Worm (Caenorhabditis elegans): ENCODE results near the gene epc-1.
A peak's percentile ranks its signal among the peaks of the same experiment; 100 is the strongest.

The epc-1 gene

ce11 chrIII:12616990-12617393 lies 8.6 kb upstream of the epc-1 start (continued):
- TF ChIP-seq snpc-1.3 (tag; optimal IDR thresholded peaks at IDR 0.05; ENCODE audit: insufficient read depth) (no peak), cebp-1 (GFP tag; IDR thresholded peaks at IDR 0.05) (peak; percentile 43; the same call in 1 of the 2 replicates), cebp-1 (tag; optimal IDR thresholded peaks at IDR 0.05) (peak; percentile 67), ztf-25 (GFP tag; IDR thresholded peaks at IDR 0.05) (no peak)

- TF ChIP-seq nhr-90 (tag; optimal IDR thresholded peaks at IDR 0.05), result no peak
- TF ChIP-seq lin-26 (GFP tag; IDR thresholded peaks at IDR 0.05), result peak; percentile 55; the same call in 1 of the 2 replicates
- no peak for TF ChIP-seq sptf-2 (GFP tag; optimal IDR thresholded peaks at IDR 0.05)
- peak; percentile 59 for TF ChIP-seq zfh-2 (GFP tag; conservative IDR thresholded peaks at IDR 0.05)
- no peak for TF ChIP-seq C06A6.2 (GFP tag; conservative IDR thresholded peaks at IDR 0.05)
- TF ChIP-seq lin-35 (GFP tag; optimal IDR thresholded peaks at IDR 0.05), result no peak
- no peak for TF ChIP-seq him-1 (tag; optimal IDR thresholded peaks at IDR 0.05)
- peak; percentile 3; the same call in 1 of the 2 replicates for TF ChIP-seq mcd-1 (GFP tag; IDR thresholded peaks at IDR 0.05)
- TF ChIP-seq pha-4 (tag; optimal IDR thresholded peaks at IDR 0.05), result no peak
- no peak for TF ChIP-seq gei-17 (GFP tag; optimal IDR thresholded peaks at IDR 0.05)
- TF ChIP-seq Y95B8A.8 (GFP tag; IDR thresholded peaks at IDR 0.05), result no peak
- TF ChIP-seq zim-3 (tag; optimal IDR thresholded peaks at IDR 0.05), result no peak
- no peak for TF ChIP-seq nfya-1 (tag; optimal IDR thresholded peaks at IDR 0.05; ENCODE audit: borderline replicate concordance, insufficient read depth)
- TF ChIP-seq hlh-26 (GFP tag; conservative IDR thresholded peaks at IDR 0.05), result no peak
- TF ChIP-seq egl-44 (GFP tag; IDR thresholded peaks at IDR 0.05), result no peak; the same call in 1 of the 2 replicates
- TF ChIP-seq ccch-3 (GFP tag; optimal IDR thresholded peaks at IDR 0.05), result no peak
- no peak for TF ChIP-seq die-1 (tag; optimal IDR thresholded peaks at IDR 0.05)
- no peak for TF ChIP-seq F33H1.4 (GFP tag; IDR thresholded peaks at IDR 0.05)
Measured at ce11 chrIII:12615859-12616439, 7.6 kb upstream of the epc-1 start.

ce11 chrIII:12614669-12615451 lies 6.5 kb upstream of the epc-1 start:
- TF ChIP-seq K11D2.4 (GFP tag; IDR thresholded peaks at IDR 0.05), result peak; percentile 14; the same call in 1 of the 2 replicates
- TF ChIP-seq snpc-4 (GFP tag; optimal IDR thresholded peaks at IDR 0.05), result no peak
- TF ChIP-seq snpc-4 (tag; optimal IDR thresholded peaks at IDR 0.05), result peak in 3 of 4 experiments; percentile 5 to 35 (median 11)
- TF ChIP-seq lsy-27 (tag; optimal IDR thresholded peaks at IDR 0.05; ENCODE audit: borderline replicate concordance, insufficient read depth), result no peak
- TF ChIP-seq bed-2 (GFP tag; IDR thresholded peaks at IDR 0.05), result no peak
- TF ChIP-seq hsf-1 (GFP tag; IDR thresholded peaks at IDR 0.05), result peak; percentile 94
- TF ChIP-seq hlh-26 (GFP tag; conservative IDR thresholded peaks at IDR 0.05), result no peak
- no peak for TF ChIP-seq ceh-27 (GFP tag; optimal IDR thresholded peaks at IDR 0.05)
- no peak for TF ChIP-seq snpc-3.4 (tag; optimal IDR thresholded peaks at IDR 0.05)
- TF ChIP-seq zim-3 (tag; optimal IDR thresholded peaks at IDR 0.05), result no peak
- TF ChIP-seq mxl-1 (tag; optimal IDR thresholded peaks at IDR 0.05), result no peak
- no peak for TF ChIP-seq nfya-2 (GFP tag; IDR thresholded peaks at IDR 0.05)
- peak; percentile 45 for TF ChIP-seq gei-17 (GFP tag; optimal IDR thresholded peaks at IDR 0.05)
- peak; percentile 7 for TF ChIP-seq ztf-18 (tag; optimal IDR thresholded peaks at IDR 0.05)
- peak; percentile 90 for TF ChIP-seq B0336.3 (GFP tag; IDR thresholded peaks at IDR 0.05)
- TF ChIP-seq tbx-9 (tag; optimal IDR thresholded peaks at IDR 0.05; ENCODE audit: borderline replicate concordance), result no peak
- TF ChIP-seq cebp-1 (GFP tag; IDR thresholded peaks at IDR 0.05), result peak; percentile 95
- peak; percentile 97 for TF ChIP-seq cebp-1 (tag; optimal IDR thresholded peaks at IDR 0.05)
- TF ChIP-seq sdz-38 (tag; optimal IDR thresholded peaks at IDR 0.05), result no peak
- TF ChIP-seq somi-1 (GFP tag; optimal IDR thresholded peaks at IDR 0.05), result peak; percentile 41
- peak; percentile 64 for TF ChIP-seq dox-1 (GFP tag; IDR thresholded peaks at IDR 0.05)
- TF ChIP-seq him-1 (tag; optimal IDR thresholded peaks at IDR 0.05), result no peak
- peak; percentile 54 to 79 for TF ChIP-seq let-607 (tag; optimal IDR thresholded peaks at IDR 0.05)
- TF ChIP-seq tlf-1 (GFP tag; optimal IDR thresholded peaks at IDR 0.05), result peak; percentile 45
- TF ChIP-seq rcor-1 (GFP tag; IDR thresholded peaks at IDR 0.05), result no peak
- TF ChIP-seq F52B5.7 (tag; optimal IDR thresholded peaks at IDR 0.05), result no peak
- TF ChIP-seq nhr-90 (tag; optimal IDR thresholded peaks at IDR 0.05), result peak; percentile 44
